Worm (Caenorhabditis elegans): Measurements from ENCODE around the gene gpa-4.

- TF ChIP-seq pag-3 (tag; optimal IDR thresholded peaks at IDR 0.05; ENCODE audit: borderline replicate concordance), result no peak
- TF ChIP-seq unc-55 (GFP tag; optimal IDR thresholded peaks at IDR 0.05), result no peak
- no peak for TF ChIP-seq dve-1 (tag; optimal IDR thresholded peaks at IDR 0.05)
- TF ChIP-seq pha-4 (tag; optimal IDR thresholded peaks at IDR 0.05), result no peak
- no peak for TF ChIP-seq ceh-31 (tag; optimal IDR thresholded peaks at IDR 0.05)
- no peak for TF ChIP-seq ttx-3 (tag; optimal IDR thresholded peaks at IDR 0.05)
- no peak for TF ChIP-seq unc-86 (tag; optimal IDR thresholded peaks at IDR 0.05)
- no peak for TF ChIP-seq sox-4 (tag; optimal IDR thresholded peaks at IDR 0.05)
- no peak for TF ChIP-seq fkh-10 (GFP tag; optimal IDR thresholded peaks at IDR 0.05)
- TF ChIP-seq nhr-11 (tag; optimal IDR thresholded peaks at IDR 0.05), result no peak
- no peak for TF ChIP-seq sdc-2 (tag; optimal IDR thresholded peaks at IDR 0.05)
- TF ChIP-seq Y22D7AL.16 (tag; optimal IDR thresholded peaks at IDR 0.05), result no peak
These were observed 5.1 kb upstream of the gpa-4 start, which contains the start of gene rrp-8 for ce11 chrIV:396373-396772.

All from whole organism, late embryonic.